Worm (Caenorhabditis elegans) whole organism, mixed stage, embryonic: Measurements from ENCODE around the gene aat-8.

ENCODE experiments used
- M03D4.4 ChIP-seq: sonication (generic microtip); optimal IDR thresholded peaks from 2 replicates; lab custom pipeline; 2017; ENCODE audit warnings: mild to moderate bottlenecking, missing genetic modification characterization, missing compliant biosample characterization
- bed-3 ChIP-seq: fragments of 200-800 bp; sonication (Bioruptor generic); optimal IDR thresholded peaks from 3 replicates; lab custom pipeline; 2018; ENCODE audit warnings: mild to moderate bottlenecking, missing genetic modification characterization, moderate library complexity, missing compliant biosample characterization
- blmp-1 ChIP-seq: fragments of 150-350 bp; optimal IDR thresholded peaks from 2 replicates; lab custom pipeline; 2014; ENCODE audit warnings: missing biosample characterization, missing genetic modification characterization
- ceh-83 ChIP-seq: fragments of 200-800 bp; sonication (Bioruptor generic); optimal IDR thresholded peaks from 2 replicates; lab custom pipeline; 2018; ENCODE audit warnings: mild to moderate bottlenecking, missing genetic modification characterization, missing compliant biosample characterization
- ces-1 ChIP-seq: fragments of 150-350 bp; optimal IDR thresholded peaks from 2 replicates; lab custom pipeline; 2014; ENCODE audit warnings: missing biosample characterization, missing genetic modification reagents, missing genetic modification characterization
- cnd-1 ChIP-seq: fragments of 200-800 bp; sonication (Bioruptor generic); optimal IDR thresholded peaks from 2 replicates; lab custom pipeline; 2018; ENCODE audit warnings: mild to moderate bottlenecking, missing genetic modification characterization, missing compliant biosample characterization
- drap-1 ChIP-seq: fragments of 200-800 bp; sonication (Bioruptor generic); optimal IDR thresholded peaks from 3 replicates; lab custom pipeline; 2018; ENCODE audit warnings: mild to moderate bottlenecking, missing genetic modification characterization, missing compliant biosample characterization
- elt-1 ChIP-seq: sonication (generic microtip); optimal IDR thresholded peaks from 2 replicates; lab custom pipeline; 2017; ENCODE audit warnings: missing genetic modification characterization, mild to moderate bottlenecking, missing compliant biosample characterization, antibody characterized with exemption, moderate library complexity, borderline replicate concordance; ENCODE audit not compliant: insufficient read depth
- elt-3 ChIP-seq: fragments of 150-350 bp; optimal IDR thresholded peaks from 2 replicates; lab custom pipeline; 2014; ENCODE audit warnings: missing biosample characterization, missing genetic modification characterization
- flh-1 ChIP-seq: fragments of 200-800 bp; sonication (Bioruptor generic); optimal IDR thresholded peaks from 2 replicates; lab custom pipeline; 2018; ENCODE audit warnings: mild to moderate bottlenecking, missing genetic modification characterization, moderate library complexity, missing compliant biosample characterization
- ham-2 ChIP-seq: fragments of 200-800 bp; sonication (Bioruptor generic); optimal IDR thresholded peaks from 2 replicates; lab custom pipeline; 2018; ENCODE audit warnings: mild to moderate bottlenecking, missing genetic modification characterization, missing compliant biosample characterization
- hlh-1 ChIP-seq: fragments of 150-350 bp; optimal IDR thresholded peaks from 2 replicates; lab custom pipeline; 2014; ENCODE audit warnings: missing biosample characterization, missing genetic modification reagents, missing genetic modification characterization
- lin-13 ChIP-seq: fragments of 150-350 bp; optimal IDR thresholded peaks from 2 replicates; lab custom pipeline; 2014; ENCODE audit warnings: missing biosample characterization, missing genetic modification characterization
- lin-32 ChIP-seq: fragments of 200-800 bp; sonication (Bioruptor generic); optimal IDR thresholded peaks from 2 replicates; lab custom pipeline; 2018; ENCODE audit warnings: mild to moderate bottlenecking, missing genetic modification characterization, missing compliant biosample characterization
- lsy-2 ChIP-seq: fragments of 150-350 bp; optimal IDR thresholded peaks from 2 replicates; lab custom pipeline; 2014; ENCODE audit warnings: missing biosample characterization, missing genetic modification characterization
- mab-5 ChIP-seq: fragments of 150-350 bp; optimal IDR thresholded peaks from 2 replicates; lab custom pipeline; 2014; ENCODE audit warnings: missing biosample characterization, missing genetic modification characterization
- mep-1 ChIP-seq: fragments of 150-350 bp; optimal IDR thresholded peaks from 2 replicates; lab custom pipeline; 2017; ENCODE audit warnings: missing biosample characterization, missing genetic modification reagents, missing genetic modification characterization, inconsistent platforms
- mls-2 ChIP-seq: sonication (generic microtip); optimal IDR thresholded peaks from 2 replicates; lab custom pipeline; 2016; ENCODE audit warnings: mild to moderate bottlenecking, missing genetic modification characterization, moderate library complexity, missing compliant biosample characterization
- nhr-12 ChIP-seq: fragments of 150-350 bp; optimal IDR thresholded peaks from 2 replicates; lab custom pipeline; 2014; ENCODE audit warnings: missing biosample characterization, missing genetic modification characterization
- nhr-2 ChIP-seq: fragments of 150-350 bp; optimal IDR thresholded peaks from 2 replicates; lab custom pipeline; 2014; ENCODE audit warnings: missing biosample characterization, missing genetic modification characterization
- nhr-237 ChIP-seq: fragments of 150-350 bp; optimal IDR thresholded peaks from 2 replicates; lab custom pipeline; 2014; ENCODE audit warnings: missing biosample characterization, missing genetic modification characterization
- nhr-28 ChIP-seq: fragments of 150-350 bp; optimal IDR thresholded peaks from 2 replicates; lab custom pipeline; 2014; ENCODE audit warnings: missing biosample characterization, missing genetic modification characterization
- nhr-76 ChIP-seq: sonication (generic microtip); optimal IDR thresholded peaks from 2 replicates; lab custom pipeline; 2017; ENCODE audit warnings: missing biosample characterization, missing genetic modification characterization
- pha-4 ChIP-seq: fragments of 150-350 bp; optimal IDR thresholded peaks from 2 replicates; lab custom pipeline; 2018; ENCODE audit warnings: missing biosample characterization, missing genetic modification reagents, missing genetic modification characterization
- sem-2 ChIP-seq: fragments of 200-800 bp; sonication (Bioruptor generic); optimal IDR thresholded peaks from 2 replicates; lab custom pipeline; 2018; ENCODE audit warnings: mild to moderate bottlenecking, missing genetic modification characterization, missing compliant biosample characterization
- snpc-4 ChIP-seq: fragments of 150-350 bp; optimal IDR thresholded peaks from 2 replicates; lab custom pipeline; 2014; ENCODE audit warnings: missing biosample characterization, missing genetic modification characterization
- sptf-1 ChIP-seq: sonication (generic microtip); optimal IDR thresholded peaks from 2 replicates; lab custom pipeline; 2017; ENCODE audit warnings: mild to moderate bottlenecking, missing genetic modification characterization, moderate library complexity, missing compliant biosample characterization
- tbx-8 ChIP-seq: fragments of 200-800 bp; sonication (Bioruptor generic); optimal IDR thresholded peaks from 2 replicates; lab custom pipeline; 2018; ENCODE audit warnings: mild to moderate bottlenecking, missing genetic modification characterization, moderate library complexity, missing compliant biosample characterization
- unc-120 ChIP-seq: sonication (generic microtip); optimal IDR thresholded peaks from 2 replicates; lab custom pipeline; 2017; ENCODE audit warnings: missing genetic modification characterization, missing compliant biosample characterization; ENCODE audit not compliant: poor library complexity, severe bottlenecking
- unc-39 ChIP-seq: fragments of 150-350 bp; optimal IDR thresholded peaks from 2 replicates; lab custom pipeline; 2014; ENCODE audit warnings: missing biosample characterization, missing genetic modification characterization
- unc-62 ChIP-seq: fragments of 150-350 bp; optimal IDR thresholded peaks from 2 replicates; lab custom pipeline; 2014; ENCODE audit warnings: missing biosample characterization, missing genetic modification reagents, missing genetic modification characterization
- ztf-11 ChIP-seq: fragments of 150-350 bp; optimal IDR thresholded peaks from 2 replicates; lab custom pipeline; 2014; ENCODE audit warnings: missing biosample characterization, missing genetic modification characterization

Gene aat-8

ce11 chrIV:3866018-3866417 is 1.2 kb upstream of the aat-8 start:
- TF ChIP-seq ces-1 (GFP tag; lab: Kevin White, UChicago) (no peak), mls-2 (tag; lab: Kevin White, UChicago) (no peak), nhr-2 (no peak), nhr-28 (tag; lab: Kevin White, UChicago) (no peak), ham-2 (GFP tag; lab: Kevin White, UChicago) (no peak), elt-1 (tag; lab: Kevin White, UChicago) (no peak), mep-1 (tag; lab: Kevin White, UChicago) (no peak), unc-62 (GFP tag; lab: Kevin White, UChicago) (no peak), unc-120 (tag; lab: Kevin White, UChicago) (no peak), lin-13 (tag; lab: Kevin White, UChicago) (no peak), unc-39 (tag; lab: Kevin White, UChicago) (no peak), nhr-12 (no peak), cnd-1 (tag; lab: Kevin White, UChicago) (no peak), pha-4 (tag; lab: Kevin White, UChicago) (no peak), sptf-1 (tag; lab: Kevin White, UChicago) (no peak), sem-2 (no peak), hlh-1 (no peak)
- TF ChIP-seq, all 35 proteins: peak for 0

- TF ChIP-seq nhr-28 (tag; lab: Kevin White, UChicago): no peak
- TF ChIP-seq ztf-11 (tag; lab: Kevin White, UChicago): no peak
- TF ChIP-seq nhr-12: no peak
- no peak for TF ChIP-seq nhr-237
- TF ChIP-seq drap-1 (GFP tag; lab: Kevin White, UChicago): no peak
- TF ChIP-seq elt-1 (tag; lab: Kevin White, UChicago): no peak
- no peak for TF ChIP-seq mls-2 (tag; lab: Kevin White, UChicago)
- no peak for TF ChIP-seq nhr-76 (tag; lab: Kevin White, UChicago)
- no peak for TF ChIP-seq mep-1 (tag; lab: Kevin White, UChicago)
- TF ChIP-seq hlh-1: no peak
- no peak for TF ChIP-seq bed-3 (GFP tag; lab: Kevin White, UChicago)
- no peak for TF ChIP-seq pha-4 (tag; lab: Kevin White, UChicago)
- no peak for TF ChIP-seq elt-3 (tag; lab: Kevin White, UChicago)
- TF ChIP-seq lsy-2 (tag; lab: Kevin White, UChicago): no peak
- TF ChIP-seq sptf-1 (tag; lab: Kevin White, UChicago): no peak
- TF ChIP-seq cnd-1 (tag; lab: Kevin White, UChicago): no peak
- no peak for TF ChIP-seq M03D4.4 (tag; lab: Kevin White, UChicago)
- TF ChIP-seq snpc-4: no peak
- TF ChIP-seq lin-13 (tag; lab: Kevin White, UChicago): no peak
- TF ChIP-seq blmp-1 (tag; lab: Kevin White, UChicago): no peak
These were observed 1.9 kb downstream of the aat-8 start for ce11 chrIV:3862948-3863347.

- TF ChIP-seq nhr-2 (no peak), pha-4 (tag; lab: Kevin White, UChicago) (no peak), snpc-4 (no peak), sptf-1 (tag; lab: Kevin White, UChicago) (no peak), ceh-83 (no peak), mls-2 (tag; lab: Kevin White, UChicago) (peak; percentile 34), drap-1 (GFP tag; lab: Kevin White, UChicago) (no peak), M03D4.4 (tag; lab: Kevin White, UChicago) (no peak), mab-5 (tag; lab: Kevin White, UChicago) (no peak), flh-1 (GFP tag; lab: Kevin White, UChicago) (no peak), unc-39 (tag; lab: Kevin White, UChicago) (no peak), bed-3 (GFP tag; lab: Kevin White, UChicago) (no peak), nhr-76 (tag; lab: Kevin White, UChicago) (no peak), tbx-8 (no peak), ces-1 (GFP tag; lab: Kevin White, UChicago) (peak; percentile 98)
These were observed 4.4 kb downstream of the aat-8 start for ce11 chrIV:3860419-3860818.

ce11 chrIV:3859552-3859951 is 5.3 kb downstream of the aat-8 start:
- TF ChIP-seq unc-39 (tag; lab: Kevin White, UChicago): no peak
- no peak for TF ChIP-seq lsy-2 (tag; lab: Kevin White, UChicago)
- no peak for TF ChIP-seq M03D4.4 (tag; lab: Kevin White, UChicago)
- TF ChIP-seq pha-4 (tag; lab: Kevin White, UChicago): no peak
- no peak for TF ChIP-seq blmp-1 (tag; lab: Kevin White, UChicago)
- TF ChIP-seq nhr-28 (tag; lab: Kevin White, UChicago): no peak
- no peak for TF ChIP-seq ceh-83
- no peak for TF ChIP-seq elt-3 (tag; lab: Kevin White, UChicago)
- no peak for TF ChIP-seq sem-2
- no peak for TF ChIP-seq unc-120 (tag; lab: Kevin White, UChicago)
- TF ChIP-seq bed-3 (GFP tag; lab: Kevin White, UChicago): no peak
- TF ChIP-seq ztf-11 (tag; lab: Kevin White, UChicago): no peak
- TF ChIP-seq lin-32 (GFP tag; lab: Kevin White, UChicago): no peak
- TF ChIP-seq, all 35 proteins: peak for 0
